Fruit fly (Drosophila melanogaster) whole organism, embryonic: Measurements from ENCODE around the gene CG8301.
A peak's percentile ranks its signal among the peaks of the same experiment; 100 is the strongest.

Source experiments
- Abd-B ChIP-seq: fragments of 200-800 bp; sonication (Bioruptor generic); optimal IDR thresholded peaks from 2 replicates; lab custom pipeline; 2018; ENCODE audit warnings: missing biosample characterization, mild to moderate bottlenecking, missing genetic modification characterization, moderate library complexity
- Asciz ChIP-seq: fragments of 200-800 bp; sonication (Bioruptor generic); optimal IDR thresholded peaks from 2 replicates; lab custom pipeline; 2017; ENCODE audit warnings: missing biosample characterization, mild to moderate bottlenecking, missing genetic modification characterization, missing genetic modification reagents
- Bdp1 ChIP-seq: fragments of 200-800 bp; sonication (Bioruptor generic); optimal IDR thresholded peaks from 3 replicates; lab custom pipeline; 2016; ENCODE audit warnings: missing biosample characterization, missing genetic modification characterization
- CG10267 ChIP-seq: fragments of 200-800 bp; sonication (Bioruptor generic); optimal IDR thresholded peaks from 2 replicates; lab custom pipeline; 2018; ENCODE audit warnings: missing biosample characterization, mild to moderate bottlenecking, missing genetic modification characterization, moderate library complexity
- CG10959 ChIP-seq: fragments of 200-800 bp; sonication (Bioruptor generic); IDR thresholded peaks from 2 replicates; pipeline ENCODE4 v1.3.6; 2022; ENCODE audit warnings: missing biosample characterization, missing genetic modification characterization
- CG11247 ChIP-seq: fragments of 200-800 bp; sonication (Bioruptor generic); IDR thresholded peaks from 2 replicates; pipeline ENCODE4 v1.3.6; 2022; ENCODE audit warnings: missing biosample characterization, missing genetic modification characterization
- CG11456 ChIP-seq: fragments of 200-800 bp; sonication (Bioruptor generic); IDR thresholded peaks from 3 replicates; pipeline ENCODE4 v1.3.6; 2022; ENCODE audit warnings: missing biosample characterization, missing genetic modification characterization
- CG12769 ChIP-seq: fragments of 200-800 bp; sonication (Bioruptor generic); optimal IDR thresholded peaks from 2 replicates; lab custom pipeline; 2019; ENCODE audit warnings: missing biosample characterization, mild to moderate bottlenecking, missing genetic modification characterization, moderate library complexity
- CG13424 ChIP-seq: fragments of 200-800 bp; sonication (Bioruptor generic); optimal IDR thresholded peaks from 2 replicates; lab custom pipeline; 2019; ENCODE audit warnings: missing biosample characterization, mild to moderate bottlenecking, missing genetic modification characterization, moderate library complexity
- CG14667 ChIP-seq: fragments of 200-800 bp; sonication (Bioruptor generic); IDR thresholded peaks from 2 replicates; pipeline ENCODE4 v1.3.6; 2022; ENCODE audit warnings: missing biosample characterization, missing genetic modification characterization
- CG14710 ChIP-seq: fragments of 200-800 bp; sonication (Bioruptor generic); optimal IDR thresholded peaks from 3 replicates; lab custom pipeline; 2019; ENCODE audit warnings: missing biosample characterization, mild to moderate bottlenecking, missing genetic modification characterization, moderate library complexity
- CG15514 ChIP-seq: fragments of 200-800 bp; sonication (Bioruptor generic); optimal IDR thresholded peaks from 3 replicates; lab custom pipeline; 2017; ENCODE audit warnings: missing biosample characterization, missing genetic modification characterization, mild to moderate bottlenecking, moderate library complexity, missing genetic modification reagents
- CG16863 ChIP-seq: fragments of 200-800 bp; sonication (Bioruptor generic); optimal IDR thresholded peaks from 3 replicates; lab custom pipeline; 2016; ENCODE audit warnings: missing biosample characterization, missing genetic modification characterization
- CG2120 ChIP-seq: fragments of 200-800 bp; sonication (Bioruptor generic); optimal IDR thresholded peaks from 3 replicates; lab custom pipeline; 2016; ENCODE audit warnings: missing biosample characterization, missing genetic modification characterization
- CG2202 ChIP-seq: fragments of 200-800 bp; sonication (Bioruptor generic); optimal IDR thresholded peaks from 2 replicates; lab custom pipeline; 2018; ENCODE audit warnings: missing biosample characterization, mild to moderate bottlenecking, missing genetic modification characterization
- CG31441 ChIP-seq: fragments of 200-800 bp; sonication (Bioruptor generic); IDR thresholded peaks from 2 replicates; pipeline ENCODE4 v1.3.6; 2022; ENCODE audit warnings: missing biosample characterization, missing genetic modification characterization
- CG3407 ChIP-seq: fragments of 200-800 bp; sonication (Bioruptor generic); optimal IDR thresholded peaks from 2 replicates; lab custom pipeline; 2018; ENCODE audit warnings: missing biosample characterization, mild to moderate bottlenecking, missing genetic modification characterization
- CG4328 ChIP-seq: fragments of 200-800 bp; sonication (Bioruptor generic); optimal IDR thresholded peaks from 3 replicates; lab custom pipeline; 2017; ENCODE audit warnings: missing biosample characterization, missing genetic modification reagents, missing genetic modification characterization
- CG4424 ChIP-seq: fragments of 200-800 bp; sonication (Bioruptor generic); optimal IDR thresholded peaks from 3 replicates; lab custom pipeline; 2016; ENCODE audit warnings: missing biosample characterization, missing genetic modification characterization
- CG6175 ChIP-seq: fragments of 200-800 bp; sonication (Bioruptor generic); IDR thresholded peaks from 3 replicates; pipeline ENCODE4 v1.3.6; 2022; ENCODE audit warnings: missing biosample characterization, missing genetic modification characterization
- CG9797 ChIP-seq: fragments of 200-800 bp; sonication (Bioruptor generic); optimal IDR thresholded peaks from 3 replicates; lab custom pipeline; 2018; ENCODE audit warnings: missing biosample characterization, mild to moderate bottlenecking, missing genetic modification characterization
- Deaf1 ChIP-seq: fragments of 200-800 bp; optimal IDR thresholded peaks from 3 replicates; lab custom pipeline; 2019; ENCODE audit warnings: missing biosample characterization, mild to moderate bottlenecking, missing genetic modification characterization, moderate library complexity
- E2f1 ChIP-seq: fragments of 200-800 bp; sonication (Bioruptor generic); IDR thresholded peaks from 2 replicates; pipeline ENCODE4 v1.3.6; 2022; ENCODE audit warnings: missing biosample characterization, missing genetic modification characterization
- ERR ChIP-seq: fragments of 200-800 bp; sonication (Bioruptor generic); optimal IDR thresholded peaks from 2 replicates; lab custom pipeline; 2016; ENCODE audit warnings: missing biosample characterization, missing genetic modification characterization
- Fer2 ChIP-seq: fragments of 200-800 bp; sonication (Bioruptor generic); optimal IDR thresholded peaks from 2 replicates; lab custom pipeline; 2018; ENCODE audit warnings: missing biosample characterization, mild to moderate bottlenecking, missing genetic modification characterization, moderate library complexity
- HmgZ ChIP-seq: fragments of 200-800 bp; sonication (Bioruptor generic); optimal IDR thresholded peaks from 2 replicates; lab custom pipeline; 2018; ENCODE audit warnings: missing biosample characterization, mild to moderate bottlenecking, missing genetic modification characterization
- Hmr ChIP-seq: fragments of 200-800 bp; sonication (Bioruptor generic); optimal IDR thresholded peaks from 3 replicates; lab custom pipeline; 2017; ENCODE audit warnings: mild to moderate bottlenecking, missing biosample characterization, missing genetic modification reagents, missing genetic modification characterization
- Ravus ChIP-seq: fragments of 200-800 bp; sonication (Bioruptor generic); IDR thresholded peaks from 2 replicates; pipeline ENCODE4 v1.3.6; 2022; ENCODE audit warnings: missing biosample characterization, missing genetic modification characterization
- Sox102F ChIP-seq: fragments of 200-800 bp; sonication (Bioruptor generic); optimal IDR thresholded peaks from 2 replicates; lab custom pipeline; 2018; ENCODE audit warnings: missing biosample characterization, mild to moderate bottlenecking, missing genetic modification characterization, moderate library complexity
- aop ChIP-seq: fragments of 200-800 bp; sonication (Bioruptor generic); IDR thresholded peaks from 2 replicates; pipeline ENCODE4 v1.3.6; 2022; ENCODE audit warnings: missing biosample characterization, missing genetic modification characterization
- ase ChIP-seq: fragments of 200-800 bp; sonication (Bioruptor generic); IDR thresholded peaks from 3 replicates; pipeline ENCODE4 v1.3.6; 2022; ENCODE audit warnings: missing biosample characterization, missing genetic modification characterization
- gsb-n ChIP-seq: fragments of 200-800 bp; sonication (Bioruptor generic); optimal IDR thresholded peaks from 3 replicates; lab custom pipeline; 2018; ENCODE audit warnings: missing biosample characterization, mild to moderate bottlenecking, missing genetic modification characterization
- h ChIP-seq: fragments of >200 bp; optimal IDR thresholded peaks from 2 replicates; lab custom pipeline; 2017
- hb ChIP-seq: fragments of 200-800 bp; sonication (Bioruptor generic); IDR thresholded peaks from 3 replicates; pipeline ENCODE4 v1.3.6; 2022; ENCODE audit warnings: missing biosample characterization, missing genetic modification characterization; ENCODE audit not compliant: partially characterized antibody
- lilli ChIP-seq: fragments of 200-800 bp; sonication (Bioruptor generic); optimal IDR thresholded peaks from 3 replicates; lab custom pipeline; 2016; ENCODE audit warnings: missing biosample characterization, missing genetic modification characterization
- nerfin-1 ChIP-seq: fragments of 200-800 bp; sonication (Bioruptor generic); optimal IDR thresholded peaks from 3 replicates; lab custom pipeline; 2019; ENCODE audit warnings: missing biosample characterization, mild to moderate bottlenecking, missing genetic modification characterization, moderate library complexity
- nmo ChIP-seq: fragments of 200-800 bp; sonication (Bioruptor generic); optimal IDR thresholded peaks from 2 replicates; lab custom pipeline; 2018; ENCODE audit warnings: missing biosample characterization, mild to moderate bottlenecking, missing genetic modification characterization, moderate library complexity
- org-1 ChIP-seq: fragments of 200-800 bp; sonication (Bioruptor generic); optimal IDR thresholded peaks from 2 replicates; lab custom pipeline; 2017; ENCODE audit warnings: missing biosample characterization, missing genetic modification characterization
- pb ChIP-seq: fragments of 200-800 bp; sonication (Bioruptor generic); optimal IDR thresholded peaks from 3 replicates; lab custom pipeline; 2016; ENCODE audit warnings: missing biosample characterization, missing genetic modification characterization
- peb ChIP-seq: fragments of 200-800 bp; sonication (Bioruptor generic); IDR thresholded peaks from 2 replicates; pipeline ENCODE4 v1.3.6; 2022; ENCODE audit warnings: missing biosample characterization, missing genetic modification characterization
- pum ChIP-seq: fragments of 200-800 bp; sonication (Bioruptor generic); optimal IDR thresholded peaks from 2 replicates; lab custom pipeline; 2016; ENCODE audit warnings: missing biosample characterization, missing genetic modification characterization
- pzg ChIP-seq: fragments of 200-800 bp; sonication (Bioruptor generic); optimal IDR thresholded peaks from 3 replicates; lab custom pipeline; 2018; ENCODE audit warnings: missing biosample characterization, mild to moderate bottlenecking, missing genetic modification characterization, moderate library complexity
- schlank ChIP-seq: fragments of 200-800 bp; sonication (Bioruptor generic); optimal IDR thresholded peaks from 2 replicates; lab custom pipeline; 2018; ENCODE audit warnings: missing biosample characterization, mild to moderate bottlenecking, missing genetic modification characterization
- ssp ChIP-seq: fragments of 200-800 bp; sonication (Bioruptor generic); IDR thresholded peaks from 2 replicates; pipeline ENCODE4 v1.3.6; 2022; ENCODE audit warnings: missing biosample characterization, missing genetic modification characterization
- tgo ChIP-seq: fragments of 200-800 bp; sonication (Bioruptor generic); IDR thresholded peaks from 3 replicates; pipeline ENCODE4 v1.3.6; 2022; ENCODE audit warnings: missing biosample characterization, missing genetic modification characterization
- trem ChIP-seq: fragments of 200-800 bp; optimal IDR thresholded peaks from 3 replicates; lab custom pipeline; 2019; ENCODE audit warnings: missing biosample characterization, mild to moderate bottlenecking, missing genetic modification characterization, moderate library complexity
- unc-4 ChIP-seq: fragments of 200-800 bp; sonication (Bioruptor generic); IDR thresholded peaks from 2 replicates; pipeline ENCODE4 v1.3.6; 2022; ENCODE audit warnings: missing biosample characterization, missing genetic modification characterization; ENCODE audit not compliant: partially characterized antibody
- z ChIP-seq: fragments of 200-800 bp; sonication (Bioruptor generic); IDR thresholded peaks from 3 replicates; pipeline ENCODE4 v1.3.6; 2022; ENCODE audit warnings: missing biosample characterization, missing genetic modification characterization
- zf30C ChIP-seq: fragments of 200-800 bp; sonication (Bioruptor generic); optimal IDR thresholded peaks from 3 replicates; lab custom pipeline; 2018; ENCODE audit warnings: missing biosample characterization, mild to moderate bottlenecking, missing genetic modification characterization

The CG8301 gene

DNA sequence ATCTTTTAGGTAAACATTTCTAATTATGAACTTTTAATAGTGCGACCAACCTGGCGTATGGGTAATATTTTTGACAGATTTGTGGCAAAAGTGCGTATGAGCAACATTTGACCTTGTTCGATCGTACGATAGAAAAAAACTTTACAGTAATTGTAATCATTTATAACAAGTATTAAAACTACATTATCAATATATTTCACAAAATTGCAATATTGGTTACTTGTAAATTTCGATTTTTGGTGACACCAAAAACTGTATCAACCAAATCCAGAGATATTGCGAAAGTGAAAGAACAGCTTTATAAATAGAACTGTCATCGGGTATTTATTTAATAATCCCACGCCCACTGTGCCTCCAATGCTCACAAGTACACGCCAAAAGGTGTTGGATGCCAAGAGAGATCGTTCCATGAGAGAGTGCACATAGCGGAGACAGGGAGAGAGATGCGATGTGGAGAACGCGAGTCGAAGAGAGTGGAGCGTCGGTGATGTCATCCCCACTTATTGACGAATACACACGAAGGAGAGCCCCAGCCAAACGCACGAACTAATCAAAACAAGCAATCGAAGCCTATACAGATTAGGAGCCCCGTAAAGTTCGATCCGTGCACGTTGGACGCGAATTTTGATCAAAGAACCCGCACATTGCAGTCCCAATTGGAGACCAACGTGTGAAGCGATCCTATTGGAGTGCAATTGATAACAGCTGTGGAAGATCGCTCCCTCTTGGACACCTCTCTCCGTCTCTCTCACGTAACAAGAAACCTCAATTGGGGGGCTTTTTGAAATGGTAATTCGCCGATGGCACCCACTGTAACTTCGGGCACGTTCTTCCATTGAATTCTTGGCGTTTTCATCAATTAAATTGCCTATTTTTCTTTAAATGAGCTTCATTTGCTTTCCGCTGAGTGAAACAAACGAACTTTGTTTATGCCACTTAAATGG is 47.7 kb upstream of the CG8301 start (continued):
- peak; percentile 90 for TF ChIP-seq CG16863
- 0 out of 3 replicates have a peak, but pooled peaks have one; percentile 5 for TF ChIP-seq z (GFP tag; lab: Robert Waterston, UW)
- TF ChIP-seq Abd-B (GFP tag; lab: Kevin White, UChicago), result peak; percentile 94
- peak; percentile 98 for TF ChIP-seq Hmr (GFP tag; lab: Kevin White, UChicago)
- no peak for TF ChIP-seq zf30C (GFP tag; lab: Kevin White, UChicago)
- peak; percentile 91 for TF ChIP-seq gsb-n (tag; lab: Kevin White, UChicago)
- peak; percentile 92 for TF ChIP-seq CG10267 (tag; lab: Kevin White, UChicago)
- TF ChIP-seq Sox102F (GFP tag; lab: Kevin White, UChicago), result peak; percentile 96
- peak; percentile 94 for TF ChIP-seq nerfin-1 (tag; lab: Kevin White, UChicago)
- peak; percentile 99 for TF ChIP-seq org-1 (GFP tag; lab: Kevin White, UChicago)
- peak; percentile 97 for TF ChIP-seq CG13424 (tag; lab: Kevin White, UChicago)
- peak; percentile 82 for TF ChIP-seq CG6175 (GFP tag; lab: Robert Waterston, UW)
- TF ChIP-seq pb, result peak; percentile 91
- TF ChIP-seq CG10959, result peak; percentile 47
- peak; percentile 95 for TF ChIP-seq CG14710
- TF ChIP-seq aop, result 0 out of 2 replicates have a peak, but pooled peaks have one; percentile 35
- peak; percentile 98 for TF ChIP-seq nmo (GFP tag; lab: Kevin White, UChicago)
- peak; percentile 98 for TF ChIP-seq CG4424 (GFP tag; lab: Kevin White, UChicago)
- TF ChIP-seq trem (tag; lab: Kevin White, UChicago), result peak; percentile 82
- peak; percentile 85 for TF ChIP-seq CG14667
- peak; percentile 89 for TF ChIP-seq CG3407 (GFP tag; lab: Kevin White, UChicago)
- TF ChIP-seq CG4328 (GFP tag; lab: Kevin White, UChicago), result peak; percentile 98
- peak; percentile 87 for TF ChIP-seq schlank (tag; lab: Kevin White, UChicago)
- no peak for TF ChIP-seq hb (GFP tag; lab: Robert Waterston, UW)

- TF ChIP-seq lilli (peak; percentile 88), tgo (peak; percentile 91), Sox102F (GFP tag; lab: Kevin White, UChicago) (peak; percentile 99), CG11456 (GFP tag; lab: Robert Waterston, UW) (peak; percentile 88; the same call in 2 of the 3 replicates), HmgZ (tag; lab: Kevin White, UChicago) (peak; percentile 89), E2f1 (GFP tag; lab: Robert Waterston, UW) (peak; percentile 91), Ravus (GFP tag; lab: Robert Waterston, UW) (peak; percentile 56), CG15514 (GFP tag; lab: Kevin White, UChicago) (peak; percentile 50), CG12769 (tag; lab: Kevin White, UChicago) (peak; percentile 76), ssp (GFP tag; lab: Robert Waterston, UW) (peak; percentile 82), h (lab: Kevin White, UChicago) (no peak), pum (peak; percentile 94), CG9797 (GFP tag; lab: Kevin White, UChicago) (no peak), Asciz (GFP tag; lab: Kevin White, UChicago) (peak; percentile 96), pzg (GFP tag; lab: Kevin White, UChicago) (no peak), CG2202 (tag; lab: Kevin White, UChicago) (peak; percentile 87), Fer2 (peak; percentile 75), CG2120 (GFP tag; lab: Kevin White, UChicago) (peak; percentile 89), ase (GFP tag; lab: Robert Waterston, UW) (peak; percentile 93), ERR (GFP tag; lab: Kevin White, UChicago) (peak; percentile 56), peb (GFP tag; lab: Robert Waterston, UW) (peak; percentile 82), CG10959 (peak; percentile 40), unc-4 (GFP tag; lab: Robert Waterston, UW) (no peak), CG11247 (peak; percentile 81), CG31441 (peak; percentile 98), Bdp1 (GFP tag; lab: Kevin White, UChicago) (peak; percentile 77), Deaf1 (tag; lab: Kevin White, UChicago) (no peak)
These were observed 47.0 kb upstream of the CG8301 start for dm6 chr3R:9534125-9534496.
